Worm (Caenorhabditis elegans): ENCODE data around the gene lat-1.

DNA sequence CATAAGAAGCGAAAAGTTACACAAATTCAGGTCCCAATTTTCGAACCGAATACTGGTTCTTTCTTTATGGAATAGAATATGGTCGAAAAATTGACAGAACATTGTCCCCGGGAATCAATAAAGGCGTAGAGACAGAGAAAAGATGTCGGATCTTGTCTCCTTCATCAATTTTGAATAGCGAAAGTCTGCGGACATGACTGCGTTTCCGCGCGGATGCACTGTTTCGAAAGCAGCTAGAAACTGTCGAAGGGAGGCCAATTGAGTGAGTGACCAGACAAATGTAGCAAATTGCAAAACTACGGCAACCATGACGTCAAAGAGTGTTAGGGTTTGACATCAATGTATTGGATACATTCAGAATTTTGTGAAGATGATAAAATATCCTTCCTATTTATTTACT lies 40.1 kb upstream of the lat-1 start:
- no peak for TF ChIP-seq pha-4 (GFP tag; IDR thresholded peaks at IDR 0.05)
- no peak for TF ChIP-seq pha-4 (tag; optimal IDR thresholded peaks at IDR 0.05)
- TF ChIP-seq lin-15B (tag; optimal IDR thresholded peaks at IDR 0.05): no peak
- TF ChIP-seq nhr-28 (tag; optimal IDR thresholded peaks at IDR 0.05): no peak
- TF ChIP-seq unc-39 (tag; optimal IDR thresholded peaks at IDR 0.05): no peak
- TF ChIP-seq lin-39 (tag; optimal IDR thresholded peaks at IDR 0.05): no peak
- TF ChIP-seq hmg-1.1 (GFP tag; IDR thresholded peaks at IDR 0.05): no peak
- no peak for TF ChIP-seq spr-1 (tag; optimal IDR thresholded peaks at IDR 0.05)
- TF ChIP-seq nhr-11 (tag; optimal IDR thresholded peaks at IDR 0.05): no peak
- no peak for TF ChIP-seq daf-8 (GFP tag; IDR thresholded peaks at IDR 0.05)
- TF ChIP-seq ama-1 (optimal IDR thresholded peaks at IDR 0.05): no peak
- no peak for TF ChIP-seq nhr-41 (GFP tag; IDR thresholded peaks at IDR 0.05)
